Worm (Caenorhabditis elegans) whole organism, early embryonic: ENCODE results near the gene srh-22.

Source experiments
- B0310.2 ChIP-seq: sonication (generic microtip); optimal IDR thresholded peaks from 2 replicates; lab custom pipeline; 2016; ENCODE audit warnings: mild to moderate bottlenecking, missing genetic modification characterization, missing compliant biosample characterization
- F13C5.2 ChIP-seq: sonication (generic microtip); optimal IDR thresholded peaks from 2 replicates; lab custom pipeline; 2017; ENCODE audit warnings: mild to moderate bottlenecking, missing genetic modification characterization, inconsistent platforms, missing compliant biosample characterization
- ama-1 ChIP-seq: fragments of 150-350 bp; optimal IDR thresholded peaks from 2 replicates; lab custom pipeline; 2014
- flt-1 ChIP-seq: fragments of 200-800 bp; sonication (Bioruptor generic); IDR thresholded peaks from 2 replicates; pipeline ENCODE4 v1.3.6; 2022; ENCODE audit warnings: missing genetic modification characterization, missing compliant biosample characterization
- hmg-4 ChIP-seq: fragments of 200-800 bp; sonication (Bioruptor generic); optimal IDR thresholded peaks from 2 replicates; lab custom pipeline; 2018; ENCODE audit warnings: mild to moderate bottlenecking, missing genetic modification characterization, missing compliant biosample characterization
- pes-1 ChIP-seq: fragments of 200-800 bp; sonication (Bioruptor generic); IDR thresholded peaks from 2 replicates; pipeline ENCODE4 v1.3.6; 2022; ENCODE audit warnings: missing genetic modification reagents, missing genetic modification characterization, missing compliant biosample characterization
- sea-1 ChIP-seq: fragments of 200-800 bp; sonication (Bioruptor generic); conservative IDR thresholded peaks from 2 replicates; pipeline ENCODE4 v1.3.6; 2022; ENCODE audit warnings: missing genetic modification characterization, missing compliant biosample characterization

DNA sequence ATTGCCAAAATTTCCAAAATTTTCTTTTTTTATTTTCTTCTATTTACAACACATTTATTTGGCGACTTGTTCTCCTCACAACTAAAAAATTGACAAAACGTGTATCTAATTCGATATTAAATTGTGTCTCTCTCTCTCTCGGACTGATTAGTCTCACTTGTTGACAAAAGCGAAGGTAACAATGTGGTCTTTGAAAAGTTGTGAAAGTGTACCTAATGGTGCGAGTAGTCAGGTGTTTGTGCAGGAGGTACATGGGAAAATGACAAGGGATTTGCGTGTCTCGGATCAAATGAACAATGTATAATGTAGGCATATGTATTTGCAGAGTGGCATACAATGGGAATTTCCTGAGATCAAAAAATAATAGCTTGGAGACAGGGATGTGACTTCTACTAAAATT lies 47.4 kb downstream of the srh-22 start:
- TF ChIP-seq ama-1: no peak
- no peak for TF ChIP-seq flt-1 (GFP tag; lab: Robert Waterston, UW)
- TF ChIP-seq hmg-4: no peak
- no peak for TF ChIP-seq sea-1 (GFP tag; lab: Robert Waterston, UW)
- no peak for TF ChIP-seq pes-1 (GFP tag; lab: Robert Waterston, UW)
- TF ChIP-seq F13C5.2: no peak
- no peak for TF ChIP-seq B0310.2 (tag; lab: Kevin White, UChicago)
